Fruit fly (Drosophila melanogaster) whole organism, prepupa: Measurements from ENCODE around the gene CG32081.
A peak's percentile ranks its signal among the peaks of the same experiment; 100 is the strongest.

Experiments used
- Blimp-1 ChIP-seq: fragments of 200-800 bp; sonication (Bioruptor generic); optimal IDR thresholded peaks from 3 replicates; lab custom pipeline; 2017; ENCODE audit warnings: missing biosample characterization, missing genetic modification characterization, mild to moderate bottlenecking, moderate library complexity, missing genetic modification reagents
- CG10631 ChIP-seq: fragments of 200-800 bp; sonication (Bioruptor generic); optimal IDR thresholded peaks from 2 replicates; lab custom pipeline; 2016; ENCODE audit warnings: missing biosample characterization, missing genetic modification characterization
- CG11294 ChIP-seq: fragments of 200-800 bp; sonication (Bioruptor generic); IDR thresholded peaks from 2 replicates; pipeline ENCODE4 v1.3.6; 2022; ENCODE audit warnings: missing biosample characterization, missing genetic modification characterization
- CG11902 ChIP-seq: fragments of 200-800 bp; sonication (Bioruptor generic); optimal IDR thresholded peaks from 3 replicates; lab custom pipeline; 2016; ENCODE audit warnings: missing biosample characterization, missing genetic modification characterization
- CG15336 ChIP-seq: fragments of 200-800 bp; sonication (Bioruptor generic); IDR thresholded peaks from 2 replicates; pipeline ENCODE4 v1.3.6; 2022; ENCODE audit warnings: missing biosample characterization, missing genetic modification characterization
- CG3032 ChIP-seq: fragments of 200-800 bp; optimal IDR thresholded peaks from 2 replicates; lab custom pipeline; 2019; ENCODE audit warnings: missing biosample characterization, mild to moderate bottlenecking, missing genetic modification characterization, moderate library complexity
- CG31627 ChIP-seq: fragments of 200-800 bp; sonication (Bioruptor generic); optimal IDR thresholded peaks from 3 replicates; lab custom pipeline; 2016; ENCODE audit warnings: missing biosample characterization, missing genetic modification characterization
- CG32006 ChIP-seq: fragments of 200-800 bp; sonication (Bioruptor generic); optimal IDR thresholded peaks from 3 replicates; lab custom pipeline; 2017; ENCODE audit warnings: missing biosample characterization, mild to moderate bottlenecking, missing genetic modification characterization
- CG6163 ChIP-seq: fragments of 200-800 bp; sonication (Bioruptor generic); IDR thresholded peaks from 3 replicates; pipeline ENCODE4 v1.3.6; 2022; ENCODE audit warnings: missing biosample characterization, missing genetic modification characterization
- CG6276 ChIP-seq: fragments of 200-800 bp; sonication (Bioruptor generic); optimal IDR thresholded peaks from 2 replicates; lab custom pipeline; 2017; ENCODE audit warnings: missing biosample characterization, mild to moderate bottlenecking, missing genetic modification characterization
- CG6854 ChIP-seq: fragments of 200-800 bp; sonication (Bioruptor generic); optimal IDR thresholded peaks from 2 replicates; lab custom pipeline; 2017; ENCODE audit warnings: missing biosample characterization, mild to moderate bottlenecking, missing genetic modification characterization
- CG8319 ChIP-seq: fragments of 200-800 bp; sonication (Bioruptor generic); optimal IDR thresholded peaks from 3 replicates; lab custom pipeline; 2016; ENCODE audit warnings: missing biosample characterization, missing genetic modification characterization
- CG8632 ChIP-seq: fragments of 200-800 bp; sonication (Bioruptor generic); optimal IDR thresholded peaks from 3 replicates; lab custom pipeline; 2016; ENCODE audit warnings: missing biosample characterization, missing genetic modification characterization
- Eip75B ChIP-seq: fragments of 200-800 bp; sonication (Bioruptor generic); optimal IDR thresholded peaks from 3 replicates; lab custom pipeline; 2016; ENCODE audit warnings: missing biosample characterization, missing genetic modification characterization
- Ets96B ChIP-seq: fragments of 200-800 bp; optimal IDR thresholded peaks from 2 replicates; lab custom pipeline; 2019; ENCODE audit warnings: missing biosample characterization, mild to moderate bottlenecking, missing genetic modification characterization, moderate library complexity
- Gug ChIP-seq: fragments of 200-800 bp; sonication (Bioruptor generic); IDR thresholded peaks from 2 replicates; pipeline ENCODE4 v1.3.6; 2022; ENCODE audit warnings: missing biosample characterization, missing genetic modification characterization
- esn ChIP-seq: fragments of 200-800 bp; sonication (Bioruptor generic); optimal IDR thresholded peaks from 2 replicates; lab custom pipeline; 2016; ENCODE audit warnings: missing biosample characterization, mild to moderate bottlenecking, missing genetic modification characterization, moderate library complexity
- lz ChIP-seq: fragments of 200-800 bp; sonication (Bioruptor generic); optimal IDR thresholded peaks from 3 replicates; lab custom pipeline; 2016; ENCODE audit warnings: missing biosample characterization, missing genetic modification characterization
- salr ChIP-seq, 2 experiments: fragments of 200-800 bp; sonication (Bioruptor generic); optimal IDR thresholded peaks; 3 replicates each; lab custom pipeline; 2016 to 2018; ENCODE audit warnings: missing biosample characterization in 2 of 2, missing genetic modification characterization in 2 of 2, mild to moderate bottlenecking in 1 of 2
- vri ChIP-seq: fragments of 200-800 bp; sonication (Bioruptor generic); optimal IDR thresholded peaks from 3 replicates; lab custom pipeline; 2016; ENCODE audit warnings: missing biosample characterization, mild to moderate bottlenecking, missing genetic modification characterization

Gene CG32081

dm6 chr3L:11070372-11070854, 43.0 kb downstream of the CG32081 start, which contains the start of gene Mocs1:
Gene Mocs1 (plus strand): TSS chr3L:11070526.
- TF ChIP-seq CG6163 (GFP tag; lab: Robert Waterston, UW), result peak; percentile 39; the same call in 1 of the 3 replicates
- TF ChIP-seq vri, result peak; percentile 99
- no peak for TF ChIP-seq Eip75B

dm6 chr3L:11071057-11071456, 43.7 kb downstream of the CG32081 start:
- TF ChIP-seq Ets96B (no peak), Gug (GFP tag; lab: Robert Waterston, UW) (no peak), CG8632 (GFP tag; lab: Kevin White, UChicago) (no peak), CG32006 (GFP tag; lab: Kevin White, UChicago) (no peak)
- TF ChIP-seq, all 60 proteins: peak for 0

dm6 chr3L:11074043-11074853, 46.9 kb downstream of the CG32081 start, which contains the start of the genes Pfdn2 and Noc1:
Gene Pfdn2 (minus strand): TSS chr3L:11074388.
Gene Noc1 (plus strand): TSS chr3L:11074769.
- TF ChIP-seq CG31627 (GFP tag; lab: Kevin White, UChicago) (peak; percentile 51), CG6276 (GFP tag; lab: Kevin White, UChicago) (no peak), lz (peak; percentile 38), CG6854 (GFP tag; lab: Kevin White, UChicago) (peak; percentile 20), salr (GFP tag; optimal IDR thresholded peaks at IDR 0.05; lab: Kevin White, UChicago) (no peak), CG3032 (tag; lab: Kevin White, UChicago) (peak; percentile 31), CG11294 (peak; percentile 50; the same call in 1 of the 2 replicates), Blimp-1 (GFP tag; lab: Kevin White, UChicago) (no peak), Gug (GFP tag; lab: Robert Waterston, UW) (peak; percentile 30; the same call in 1 of the 2 replicates), CG10631 (GFP tag; lab: Kevin White, UChicago) (peak; percentile 73), CG8319 (GFP tag; lab: Kevin White, UChicago) (peak; percentile 2), esn (GFP tag; lab: Kevin White, UChicago) (peak; percentile 62), CG11902 (GFP tag; lab: Kevin White, UChicago) (no peak), CG15336 (GFP tag; lab: Robert Waterston, UW) (0 out of 2 replicates have a peak, but pooled peaks have one; percentile 7)
